Fruit fly (Drosophila melanogaster) whole organism, embryonic: ENCODE data around the gene CG34288.

Source experiments
- BEAF-32 ChIP-seq: fragments of 200-800 bp; sonication (Bioruptor generic); optimal IDR thresholded peaks from 3 replicates; lab custom pipeline; 2017; ENCODE audit warnings: missing biosample characterization, missing genetic modification characterization, mild to moderate bottlenecking, moderate library complexity, missing genetic modification reagents
- CG10543 ChIP-seq: fragments of 200-800 bp; sonication (Bioruptor generic); optimal IDR thresholded peaks from 3 replicates; lab custom pipeline; 2017; ENCODE audit warnings: missing biosample characterization, mild to moderate bottlenecking, missing genetic modification characterization, moderate library complexity
- CG11695 ChIP-seq: fragments of 200-800 bp; sonication (Bioruptor generic); IDR thresholded peaks from 3 replicates; pipeline ENCODE4 v1.3.6; 2022; ENCODE audit warnings: missing biosample characterization, missing genetic modification characterization
- CG12659 ChIP-seq: fragments of 200-800 bp; sonication (Bioruptor generic); optimal IDR thresholded peaks from 3 replicates; lab custom pipeline; 2017; ENCODE audit warnings: mild to moderate bottlenecking, missing biosample characterization, missing genetic modification reagents, missing genetic modification characterization
- CG13296 ChIP-seq: fragments of 200-800 bp; sonication (Bioruptor generic); optimal IDR thresholded peaks from 3 replicates; lab custom pipeline; 2018; ENCODE audit warnings: missing biosample characterization, mild to moderate bottlenecking, missing genetic modification characterization
- CG15514 ChIP-seq: fragments of 200-800 bp; sonication (Bioruptor generic); optimal IDR thresholded peaks from 3 replicates; lab custom pipeline; 2017; ENCODE audit warnings: missing biosample characterization, missing genetic modification characterization, mild to moderate bottlenecking, moderate library complexity, missing genetic modification reagents
- CG16863 ChIP-seq: fragments of 200-800 bp; sonication (Bioruptor generic); optimal IDR thresholded peaks from 3 replicates; lab custom pipeline; 2016; ENCODE audit warnings: missing biosample characterization, missing genetic modification characterization
- CG17186 ChIP-seq: fragments of 200-800 bp; sonication (Bioruptor generic); optimal IDR thresholded peaks from 3 replicates; lab custom pipeline; 2017; ENCODE audit warnings: missing biosample characterization, missing genetic modification reagents, missing genetic modification characterization
- CG18011 ChIP-seq: fragments of 200-800 bp; sonication (Bioruptor generic); optimal IDR thresholded peaks from 2 replicates; lab custom pipeline; 2017; ENCODE audit warnings: missing biosample characterization, missing genetic modification characterization, mild to moderate bottlenecking, moderate library complexity, missing genotype
- CG2120 ChIP-seq: fragments of 200-800 bp; sonication (Bioruptor generic); optimal IDR thresholded peaks from 3 replicates; lab custom pipeline; 2016; ENCODE audit warnings: missing biosample characterization, missing genetic modification characterization
- CG30020 ChIP-seq: fragments of 200-800 bp; optimal IDR thresholded peaks from 2 replicates; lab custom pipeline; 2019; ENCODE audit warnings: missing biosample characterization, mild to moderate bottlenecking, missing genetic modification characterization, moderate library complexity
- CG3065 ChIP-seq: fragments of 200-800 bp; sonication (Bioruptor generic); optimal IDR thresholded peaks from 2 replicates; lab custom pipeline; 2016; ENCODE audit warnings: missing biosample characterization, missing genetic modification characterization
- CG33213 ChIP-seq: fragments of 200-800 bp; sonication (Bioruptor generic); optimal IDR thresholded peaks from 3 replicates; lab custom pipeline; 2016; ENCODE audit warnings: missing biosample characterization, missing genetic modification characterization
- CG34376 ChIP-seq: fragments of 200-800 bp; sonication (Bioruptor generic); optimal IDR thresholded peaks from 2 replicates; lab custom pipeline; 2018; ENCODE audit warnings: missing biosample characterization, mild to moderate bottlenecking, missing genetic modification characterization
- CG3838 ChIP-seq: fragments of 200-800 bp; sonication (Bioruptor generic); optimal IDR thresholded peaks from 3 replicates; lab custom pipeline; 2016; ENCODE audit warnings: missing biosample characterization, missing genetic modification characterization
- CG3847 ChIP-seq: fragments of 200-800 bp; sonication (Bioruptor generic); IDR thresholded peaks from 2 replicates; pipeline ENCODE4 v1.3.6; 2022; ENCODE audit warnings: missing biosample characterization, missing genetic modification characterization
- CG43689 ChIP-seq: fragments of 200-800 bp; sonication (Bioruptor generic); IDR thresholded peaks from 2 replicates; pipeline ENCODE4 v1.3.6; 2022; ENCODE audit warnings: missing biosample characterization, missing genetic modification characterization
- CG6654 ChIP-seq: fragments of 200-800 bp; sonication (Bioruptor generic); optimal IDR thresholded peaks from 2 replicates; lab custom pipeline; 2017; ENCODE audit warnings: missing biosample characterization, mild to moderate bottlenecking, missing genetic modification characterization
- CG7372 ChIP-seq: fragments of 200-800 bp; sonication (Bioruptor generic); IDR thresholded peaks from 2 replicates; pipeline ENCODE4 v1.3.6; 2022; ENCODE audit warnings: missing biosample characterization, missing genetic modification characterization
- CG7839 ChIP-seq: fragments of 200-800 bp; sonication (Bioruptor generic); optimal IDR thresholded peaks from 3 replicates; lab custom pipeline; 2018; ENCODE audit warnings: missing biosample characterization, mild to moderate bottlenecking, missing genetic modification characterization, moderate library complexity
- CG8478 ChIP-seq: fragments of >200 bp; optimal IDR thresholded peaks from 2 replicates; lab custom pipeline; 2018
- CG8924 ChIP-seq: fragments of 200-800 bp; optimal IDR thresholded peaks from 3 replicates; lab custom pipeline; 2019; ENCODE audit warnings: missing biosample characterization, mild to moderate bottlenecking, missing genetic modification characterization, moderate library complexity
- CG9876 ChIP-seq: fragments of 200-800 bp; sonication (Bioruptor generic); optimal IDR thresholded peaks from 2 replicates; lab custom pipeline; 2016; ENCODE audit warnings: missing biosample characterization, missing genetic modification characterization
- CrebB ChIP-seq: fragments of 200-800 bp; sonication (Bioruptor generic); optimal IDR thresholded peaks from 3 replicates; lab custom pipeline; 2018; ENCODE audit warnings: missing biosample characterization, mild to moderate bottlenecking, missing genetic modification characterization
- D19A ChIP-seq: fragments of 200-800 bp; optimal IDR thresholded peaks from 3 replicates; lab custom pipeline; 2019; ENCODE audit warnings: missing biosample characterization, mild to moderate bottlenecking, missing genetic modification characterization, moderate library complexity
- Dek ChIP-seq: fragments of 200-800 bp; sonication (Bioruptor generic); optimal IDR thresholded peaks from 3 replicates; lab custom pipeline; 2019; ENCODE audit warnings: missing biosample characterization, mild to moderate bottlenecking, missing genetic modification characterization, moderate library complexity
- Dp ChIP-seq: fragments of 200-800 bp; sonication (Bioruptor generic); optimal IDR thresholded peaks from 2 replicates; lab custom pipeline; 2018; ENCODE audit warnings: missing biosample characterization, mild to moderate bottlenecking, missing genetic modification characterization, moderate library complexity
- E2f2 ChIP-seq: fragments of 200-800 bp; sonication (Bioruptor generic); IDR thresholded peaks from 2 replicates; pipeline ENCODE4 v1.3.6; 2022; ENCODE audit warnings: missing biosample characterization, missing genetic modification characterization
- Ets97D ChIP-seq: fragments of 200-800 bp; sonication (Bioruptor generic); optimal IDR thresholded peaks from 3 replicates; lab custom pipeline; 2016; ENCODE audit warnings: missing biosample characterization, missing genetic modification characterization
- Gug ChIP-seq: fragments of 200-800 bp; sonication (Bioruptor generic); IDR thresholded peaks from 4 replicates; pipeline ENCODE4 v1.3.6; 2022; ENCODE audit warnings: missing biosample characterization, missing genetic modification characterization
- HHEX ChIP-seq: fragments of 200-800 bp; sonication (Bioruptor generic); optimal IDR thresholded peaks from 3 replicates; lab custom pipeline; 2017; ENCODE audit warnings: missing biosample characterization, mild to moderate bottlenecking, missing genetic modification characterization, missing genetic modification reagents
- Jarid2 ChIP-seq: fragments of 200-800 bp; sonication (Bioruptor generic); optimal IDR thresholded peaks from 3 replicates; lab custom pipeline; 2017; ENCODE audit warnings: mild to moderate bottlenecking, missing biosample characterization, missing genetic modification reagents, missing genetic modification characterization
- Lhr ChIP-seq: fragments of 200-800 bp; sonication (Bioruptor generic); optimal IDR thresholded peaks from 3 replicates; lab custom pipeline; 2017; ENCODE audit warnings: mild to moderate bottlenecking, missing biosample characterization, missing genetic modification reagents, missing genetic modification characterization
- Pdp1 ChIP-seq, 2 experiments: fragments of 200-800 bp; sonication (Bioruptor generic); optimal IDR thresholded peaks; 3 replicates each; lab custom pipeline; 2016; ENCODE audit warnings: missing biosample characterization in 2 of 2, missing genetic modification characterization in 2 of 2, mild to moderate bottlenecking in 1 of 2, moderate library complexity in 1 of 2
- al ChIP-seq: fragments of 200-800 bp; sonication (Bioruptor generic); IDR thresholded peaks from 2 replicates; pipeline ENCODE4 v1.3.6; 2022; ENCODE audit warnings: missing biosample characterization, missing genetic modification characterization
- croc ChIP-seq: fragments of 200-800 bp; sonication (Bioruptor generic); conservative IDR thresholded peaks from 3 replicates; pipeline ENCODE4 v1.3.6; 2022; ENCODE audit warnings: missing biosample characterization, missing genetic modification characterization
- exex ChIP-seq: fragments of 200-800 bp; sonication (Bioruptor generic); optimal IDR thresholded peaks from 4 replicates; lab custom pipeline; 2018; ENCODE audit warnings: missing biosample characterization, mild to moderate bottlenecking, missing genetic modification characterization, moderate library complexity
- grn ChIP-seq: fragments of 200-800 bp; sonication (Bioruptor generic); optimal IDR thresholded peaks from 3 replicates; lab custom pipeline; 2017; ENCODE audit warnings: missing biosample characterization, missing genetic modification characterization
- jigr1 ChIP-seq: fragments of 200-800 bp; sonication (Bioruptor generic); IDR thresholded peaks from 3 replicates; pipeline ENCODE4 v1.3.6; 2022; ENCODE audit warnings: missing biosample characterization, missing genetic modification characterization
- sna ChIP-seq: fragments of 200-800 bp; sonication (Bioruptor generic); IDR thresholded peaks from 2 replicates; pipeline ENCODE4 v1.3.6; 2022; ENCODE audit warnings: missing biosample characterization, missing genetic modification characterization; ENCODE audit not compliant: partially characterized antibody
- stwl ChIP-seq: fragments of 200-800 bp; sonication (Bioruptor generic); optimal IDR thresholded peaks from 3 replicates; lab custom pipeline; 2018; ENCODE audit warnings: missing biosample characterization, mild to moderate bottlenecking, missing genetic modification characterization, moderate library complexity
- tll ChIP-seq, 2 experiments: fragments of 200-800 bp in 1 of 2; fragments of >200 bp in 1 of 2; sonication (Bioruptor generic) in 1 of 2; optimal IDR thresholded peaks; 2 replicates each; lab custom pipeline; 2017 to 2019; ENCODE audit warnings: missing biosample characterization in 2 of 2, missing genetic modification characterization in 2 of 2, mild to moderate bottlenecking in 1 of 2, moderate library complexity in 1 of 2
- trem ChIP-seq: fragments of 200-800 bp; optimal IDR thresholded peaks from 3 replicates; lab custom pipeline; 2019; ENCODE audit warnings: missing biosample characterization, mild to moderate bottlenecking, missing genetic modification characterization, moderate library complexity
- yki ChIP-seq: fragments of >200 bp; optimal IDR thresholded peaks from 3 replicates; lab custom pipeline; 2018
- zfh2 ChIP-seq: fragments of 200-800 bp; sonication (Bioruptor generic); optimal IDR thresholded peaks from 2 replicates; lab custom pipeline; 2016; ENCODE audit warnings: missing biosample characterization, missing genetic modification characterization

CG34288 gene

DNA sequence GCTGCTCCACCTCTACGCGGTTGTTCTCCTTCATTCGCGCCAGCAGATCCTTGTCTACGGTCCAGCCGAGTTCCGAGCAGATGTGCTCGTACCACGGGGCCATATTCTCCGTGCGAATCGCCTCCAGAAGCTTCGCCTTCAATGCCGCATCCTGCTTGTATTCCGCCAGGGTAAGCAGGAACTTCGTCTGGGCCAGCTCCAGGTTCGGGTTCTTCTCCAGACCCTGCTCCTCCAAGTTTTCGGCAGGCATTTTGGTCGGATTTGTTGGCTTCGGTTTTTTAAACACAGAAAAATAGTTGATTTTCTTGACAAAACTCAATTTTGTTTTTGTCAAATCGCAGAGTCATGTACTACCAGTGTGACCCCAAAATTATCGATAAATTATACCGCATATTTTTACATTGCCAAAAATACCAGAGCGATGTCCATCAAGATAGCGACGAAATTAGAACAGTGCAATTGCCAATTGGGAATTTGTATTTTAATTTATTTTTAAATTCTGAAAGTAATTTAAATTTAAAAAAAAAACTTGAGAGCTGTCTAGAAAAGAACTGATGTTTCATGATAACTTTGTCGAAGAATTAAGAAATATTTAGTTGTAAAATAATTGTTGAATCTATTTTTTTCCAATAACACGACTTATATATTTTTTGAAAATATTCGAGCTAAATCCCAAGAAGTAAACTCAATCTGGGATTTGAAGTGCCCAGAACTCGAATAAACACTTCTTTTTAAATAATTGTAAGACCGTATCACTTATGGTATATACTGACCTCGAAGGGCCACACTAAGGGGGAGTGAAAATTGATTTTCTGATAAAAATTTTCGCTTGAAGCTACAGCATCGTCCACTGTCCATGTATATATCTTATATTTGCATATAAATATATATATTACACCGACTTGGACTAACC, 14.9 kb upstream of the CG34288 start, which contains the start of the genes Rpn7 and AP-2mu (continued):
- TF ChIP-seq CG11695 (GFP tag; lab: Robert Waterston, UW): no peak
- TF ChIP-seq stwl: peak; percentile 54
- no peak for TF ChIP-seq CG43689
- no peak for TF ChIP-seq CG3847 (GFP tag; lab: Robert Waterston, UW)
- TF ChIP-seq al (GFP tag; lab: Robert Waterston, UW): no peak
- TF ChIP-seq CG18011: no peak
- no peak for TF ChIP-seq CG3065 (GFP tag; lab: Kevin White, UChicago)
- no peak for TF ChIP-seq CG8478 (lab: Kevin White, UChicago)
- TF ChIP-seq croc: no peak
- peak; percentile 40 for TF ChIP-seq Dp (GFP tag; lab: Kevin White, UChicago)
- peak; percentile 8 for TF ChIP-seq Ets97D (GFP tag; lab: Kevin White, UChicago)
- TF ChIP-seq CG12659 (GFP tag; lab: Kevin White, UChicago): peak; percentile 70
- no peak for TF ChIP-seq CG13296 (GFP tag; lab: Kevin White, UChicago)
- peak; percentile 82 for TF ChIP-seq CG30020 (tag; lab: Kevin White, UChicago)
- TF ChIP-seq CG7839 (tag; lab: Kevin White, UChicago): peak; percentile 28
- no peak for TF ChIP-seq CG10543
- TF ChIP-seq CG7372: no peak
- peak; percentile 28 for TF ChIP-seq CG2120 (GFP tag; lab: Kevin White, UChicago)
- peak; percentile 21 for TF ChIP-seq trem (tag; lab: Kevin White, UChicago)
- TF ChIP-seq CG9876: no peak
- no peak for TF ChIP-seq CG15514
- peak; percentile 45 for TF ChIP-seq BEAF-32 (GFP tag; lab: Kevin White, UChicago)
- no peak for TF ChIP-seq D19A (tag; lab: Kevin White, UChicago)
- TF ChIP-seq Jarid2 (GFP tag; lab: Kevin White, UChicago): no peak
- TF ChIP-seq yki (lab: Kevin White, UChicago): no peak
- TF ChIP-seq sna (GFP tag; lab: Robert Waterston, UW): no peak
- TF ChIP-seq Gug (GFP tag; lab: Robert Waterston, UW): no peak
- TF ChIP-seq Lhr (GFP tag; lab: Kevin White, UChicago): peak; percentile 16
- TF ChIP-seq CrebB (tag; lab: Kevin White, UChicago): no peak
- peak; percentile 10 for TF ChIP-seq CG17186
- TF ChIP-seq CG33213 (GFP tag; lab: Kevin White, UChicago): no peak
- TF ChIP-seq HHEX (GFP tag; lab: Kevin White, UChicago): no peak
- TF ChIP-seq jigr1 (GFP tag; lab: Robert Waterston, UW): no peak
- TF ChIP-seq zfh2 (GFP tag; lab: Kevin White, UChicago): peak; percentile 17
- no peak for TF ChIP-seq CG16863 (GFP tag; lab: Kevin White, UChicago)
- no peak for TF ChIP-seq CG6654
- TF ChIP-seq tll (GFP tag; optimal IDR thresholded peaks at IDR 0.05; lab: Kevin White, UChicago): peak in 1 of 2 experiments; percentile 2
- TF ChIP-seq E2f2 (GFP tag; lab: Robert Waterston, UW): peak; percentile 51; the same call in 1 of the 2 replicates
- TF ChIP-seq CG3838 (GFP tag; lab: Kevin White, UChicago): no peak

dm6 chr3R:22456007-22456406, 8.9 kb upstream of the CG34288 start:
- TF ChIP-seq Dek (tag; lab: Kevin White, UChicago) (no peak), exex (peak; percentile 51), grn (GFP tag; lab: Kevin White, UChicago) (peak; percentile 59), CG34376 (GFP tag; lab: Kevin White, UChicago) (peak; percentile 98), CG8924 (no peak), Pdp1 (GFP tag; optimal IDR thresholded peaks at IDR 0.05; lab: Kevin White, UChicago) (peak in 1 of 2 experiments; percentile 67)
